Fruit fly (Drosophila melanogaster): ENCODE data around the gene CG4364.

The CG4364 gene

DNA sequence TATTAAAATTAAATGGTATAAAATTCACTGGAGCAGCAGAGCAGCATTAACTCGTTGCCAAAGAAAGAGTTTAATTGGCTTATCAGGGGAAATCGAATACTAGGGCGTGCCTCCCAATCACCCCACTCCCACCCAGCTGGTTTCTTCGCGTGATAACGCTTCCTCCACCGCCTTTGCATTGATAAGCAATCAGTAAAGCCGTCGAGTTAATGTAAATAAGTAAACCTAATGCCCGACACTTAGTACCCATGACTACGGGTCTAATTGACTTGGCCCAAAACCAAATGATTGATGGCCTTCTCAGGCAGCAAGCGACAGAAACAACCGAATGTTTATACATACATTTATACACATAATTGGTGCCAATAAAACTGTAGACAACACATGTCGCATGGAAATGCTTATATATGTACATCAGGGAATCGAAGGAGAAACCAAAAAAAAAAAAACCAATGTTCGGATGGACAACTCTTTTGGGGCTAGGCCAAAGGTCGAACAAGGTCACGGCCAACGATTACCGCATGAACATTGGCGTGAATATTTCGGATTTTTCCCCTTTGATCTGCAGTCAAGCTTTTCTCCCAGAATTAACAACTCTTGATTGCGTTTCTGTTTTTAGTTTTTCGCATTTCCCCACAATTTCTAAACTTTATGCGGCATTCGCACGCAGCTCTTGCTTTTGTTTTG lies 17.0 kb downstream of the CG4364 start:
- TF ChIP-seq CTCF (optimal IDR thresholded peaks at IDR 0.05), result no peak
- TF ChIP-seq CG8478 (optimal IDR thresholded peaks at IDR 0.05), result no peak

DNA sequence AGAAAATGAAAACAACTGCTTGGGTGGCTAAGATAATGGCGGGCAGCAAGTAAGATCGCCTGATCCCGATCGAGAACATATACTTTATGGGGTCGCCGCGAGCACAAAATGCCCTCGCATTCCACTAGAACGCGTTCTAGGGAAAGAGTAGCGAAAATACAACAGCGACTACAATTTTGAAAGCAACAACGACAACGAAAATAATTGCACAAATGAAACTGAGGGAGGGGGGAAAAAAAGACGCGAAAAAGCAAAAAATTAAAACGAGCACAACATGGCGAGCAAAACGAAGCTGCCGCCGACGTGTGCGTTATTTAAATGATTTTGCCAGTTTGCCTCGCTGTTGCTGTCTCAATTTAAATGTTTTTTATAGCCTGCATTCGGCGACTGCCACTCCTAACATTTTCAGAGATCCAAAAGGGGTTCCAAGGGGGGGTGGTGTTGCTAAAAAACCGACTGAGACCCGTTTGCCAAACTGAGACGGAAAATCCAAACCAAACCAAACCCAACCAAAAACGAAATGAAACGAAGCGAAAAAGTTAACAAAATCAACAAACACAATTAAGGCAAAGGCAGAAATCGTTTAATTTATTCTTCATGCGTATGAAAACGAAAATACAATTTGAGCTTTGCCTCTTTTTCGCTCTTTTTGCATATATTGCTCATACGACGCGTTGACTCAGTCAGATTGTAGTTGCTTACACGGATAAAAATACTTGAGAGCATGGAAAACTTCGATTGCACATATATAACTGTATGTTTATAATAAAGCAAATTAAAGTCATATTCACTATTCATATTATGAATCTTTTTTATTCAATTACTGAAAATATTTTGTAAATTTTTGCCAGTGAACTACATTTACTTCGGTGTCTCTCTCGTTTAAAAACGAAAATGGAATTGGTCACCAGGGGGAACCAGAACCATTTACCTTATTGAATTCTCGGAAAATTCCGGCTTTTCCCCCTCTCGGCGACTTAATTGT lies 18.4 kb downstream of the CG4364 start:
- TF ChIP-seq CTCF (optimal IDR thresholded peaks at IDR 0.05) (no peak), CG8478 (optimal IDR thresholded peaks at IDR 0.05) (no peak)

DNA sequence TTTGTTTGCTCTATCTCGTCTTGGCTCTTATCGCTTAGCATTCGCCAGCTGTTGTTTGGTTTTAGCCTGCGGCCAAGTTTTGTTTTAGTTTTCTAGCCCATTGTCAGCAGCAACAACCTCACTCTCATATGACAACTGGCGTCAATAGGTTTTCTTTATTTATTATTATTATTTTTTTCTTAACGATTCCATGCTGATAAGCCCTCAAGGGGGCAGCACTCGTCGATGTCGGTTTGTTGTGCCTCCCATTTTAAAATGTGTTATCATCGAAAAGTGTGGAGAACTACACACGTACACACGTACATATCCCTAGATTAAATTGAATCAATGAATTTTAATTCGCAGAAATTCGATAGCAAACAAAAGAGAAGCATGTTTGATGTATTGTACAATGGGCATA lies 19.8 kb downstream of the CG4364 start:
- TF ChIP-seq CTCF (optimal IDR thresholded peaks at IDR 0.05), result no peak

DNA sequence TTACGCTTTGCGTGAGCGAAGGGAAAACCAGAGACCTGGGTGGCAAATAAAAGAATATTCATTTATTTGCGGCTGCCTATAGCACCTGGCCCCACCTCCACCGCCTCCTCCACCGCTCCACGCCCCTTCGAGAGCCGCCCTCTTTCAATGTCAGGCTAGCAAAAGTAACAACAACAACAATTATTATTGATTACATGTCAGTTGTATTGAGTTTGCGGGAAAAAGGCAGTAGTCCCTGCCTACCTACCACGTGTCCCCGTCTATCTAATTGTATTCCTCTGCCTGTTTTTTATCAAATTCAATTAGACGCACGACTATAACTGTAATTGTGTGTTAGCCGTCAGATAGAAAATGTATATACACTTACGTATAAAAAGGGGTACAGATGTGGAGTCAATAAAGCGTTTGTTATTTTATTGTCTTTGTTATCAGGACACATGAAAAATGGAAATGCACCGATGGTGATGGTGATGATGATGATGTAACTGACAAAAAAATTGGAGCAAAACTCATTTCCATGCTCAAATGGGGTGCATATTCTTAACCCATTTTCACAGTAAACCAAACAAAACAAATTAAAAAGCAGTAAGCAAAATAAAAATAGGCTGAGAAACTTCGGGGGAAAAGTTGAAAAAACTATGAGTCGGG lies 20.4 kb downstream of the CG4364 start:
- TF ChIP-seq CTCF (optimal IDR thresholded peaks at IDR 0.05) (no peak), CG8478 (optimal IDR thresholded peaks at IDR 0.05) (no peak)

dm6 chr2L:9685993-9686392 lies 25.1 kb downstream of the CG4364 start:
- TF ChIP-seq CTCF (optimal IDR thresholded peaks at IDR 0.05), result no peak
- TF ChIP-seq CG8478 (optimal IDR thresholded peaks at IDR 0.05), result no peak

- TF ChIP-seq CTCF (optimal IDR thresholded peaks at IDR 0.05), result no peak
- TF ChIP-seq CG8478 (optimal IDR thresholded peaks at IDR 0.05), result no peak
These were observed 25.9 kb downstream of the CG4364 start for dm6 chr2L:9685184-9685583.

DNA sequence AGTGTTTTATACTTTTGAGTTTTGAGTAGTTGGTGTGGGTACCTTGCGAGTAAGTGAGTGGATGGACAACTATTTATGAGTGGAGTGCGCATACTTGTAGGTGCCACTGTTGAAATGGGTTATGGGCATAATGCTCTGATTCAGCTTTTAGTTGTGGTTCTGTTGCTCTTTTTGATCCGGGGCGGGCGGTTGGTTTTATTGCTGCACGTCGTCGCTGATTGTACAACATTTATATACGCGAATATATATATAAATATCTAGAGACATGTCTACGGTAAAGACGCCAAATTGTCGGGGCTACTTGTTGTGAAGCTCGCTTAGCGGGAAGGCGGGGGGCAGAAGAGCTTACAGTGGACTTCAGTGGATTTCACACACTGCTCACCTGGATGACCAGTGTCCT lies 27.0 kb downstream of the CG4364 start:
- no peak for TF ChIP-seq CTCF (optimal IDR thresholded peaks at IDR 0.05)
- no peak for TF ChIP-seq CG8478 (optimal IDR thresholded peaks at IDR 0.05)

dm6 chr2L:9679789-9680188 lies 31.3 kb downstream of the CG4364 start:
- TF ChIP-seq CG8478 (optimal IDR thresholded peaks at IDR 0.05) (no peak), CTCF (optimal IDR thresholded peaks at IDR 0.05) (no peak)

- TF ChIP-seq CTCF (optimal IDR thresholded peaks at IDR 0.05), result no peak
- no peak for TF ChIP-seq CG8478 (optimal IDR thresholded peaks at IDR 0.05)
These were observed 34.0 kb downstream of the CG4364 start for dm6 chr2L:9677101-9677500.

- TF ChIP-seq CG8478 (optimal IDR thresholded peaks at IDR 0.05) (no peak), CTCF (optimal IDR thresholded peaks at IDR 0.05) (no peak)
These were observed 37.8 kb downstream of the CG4364 start for dm6 chr2L:9673235-9673634.

dm6 chr2L:9672246-9672645 lies 38.8 kb downstream of the CG4364 start:
- no peak for TF ChIP-seq CTCF (optimal IDR thresholded peaks at IDR 0.05)

dm6 chr2L:9670909-9671422 lies 40.1 kb downstream of the CG4364 start:
- TF ChIP-seq CG8478 (optimal IDR thresholded peaks at IDR 0.05) (no peak), CTCF (optimal IDR thresholded peaks at IDR 0.05) (no peak)

DNA sequence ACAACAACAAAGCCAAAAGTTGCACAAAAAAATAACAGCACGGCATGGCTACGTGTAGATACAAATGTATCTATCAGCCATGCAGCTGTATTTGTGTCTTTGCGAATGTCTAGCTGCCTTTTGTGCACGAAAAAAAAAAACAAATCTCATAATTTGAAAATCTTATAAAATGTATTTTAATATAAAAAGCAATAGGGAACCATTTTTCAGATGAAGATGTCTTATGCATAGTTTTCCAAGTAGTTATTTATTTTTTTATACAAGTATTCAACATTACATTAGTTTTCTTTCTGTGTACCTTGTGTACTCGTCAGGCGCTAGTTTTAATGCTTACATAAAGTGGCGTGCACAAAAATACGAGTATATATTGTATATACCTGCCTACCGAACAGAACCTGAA lies 41.7 kb downstream of the CG4364 start:
- TF ChIP-seq CTCF (optimal IDR thresholded peaks at IDR 0.05), result no peak
- no peak for TF ChIP-seq CG8478 (optimal IDR thresholded peaks at IDR 0.05)

dm6 chr2L:9662977-9663376 lies 48.1 kb downstream of the CG4364 start:
- TF ChIP-seq CG8478 (optimal IDR thresholded peaks at IDR 0.05) (no peak), CTCF (optimal IDR thresholded peaks at IDR 0.05) (no peak)

dm6 chr2L:9660516-9660920 lies 50.6 kb downstream of the CG4364 start:
- TF ChIP-seq CG8478 (optimal IDR thresholded peaks at IDR 0.05), result no peak
- no peak for TF ChIP-seq CTCF (optimal IDR thresholded peaks at IDR 0.05)

All from S2 (cell line).